Worm (Caenorhabditis elegans): Measurements from ENCODE around the gene gpa-9.

gpa-9 gene

DNA sequence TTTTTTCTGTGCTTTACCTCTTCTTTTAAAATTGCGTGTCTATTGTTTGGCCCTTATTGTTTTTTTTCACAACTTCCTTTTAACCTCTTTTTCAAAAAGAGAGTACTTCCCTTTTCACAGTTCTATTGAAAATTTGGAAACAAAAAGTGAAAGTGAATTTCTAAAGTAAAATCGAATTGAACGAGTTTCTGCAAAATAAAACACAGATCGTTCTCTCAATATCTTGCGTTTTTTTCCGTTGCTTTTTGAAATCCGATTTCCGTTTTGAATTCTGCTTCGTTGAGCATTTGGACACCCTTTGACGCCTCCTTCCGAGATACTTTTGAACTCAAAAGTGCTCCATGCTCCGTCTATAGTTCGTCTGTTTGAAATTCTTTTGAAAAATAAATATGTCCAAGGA lies 27.2 kb upstream of the gpa-9 start:
- TF ChIP-seq fkh-10 (GFP tag; optimal IDR thresholded peaks at IDR 0.05), result peak; percentile 88
- no peak for TF ChIP-seq mdl-1 (tag; optimal IDR thresholded peaks at IDR 0.05)

DNA sequence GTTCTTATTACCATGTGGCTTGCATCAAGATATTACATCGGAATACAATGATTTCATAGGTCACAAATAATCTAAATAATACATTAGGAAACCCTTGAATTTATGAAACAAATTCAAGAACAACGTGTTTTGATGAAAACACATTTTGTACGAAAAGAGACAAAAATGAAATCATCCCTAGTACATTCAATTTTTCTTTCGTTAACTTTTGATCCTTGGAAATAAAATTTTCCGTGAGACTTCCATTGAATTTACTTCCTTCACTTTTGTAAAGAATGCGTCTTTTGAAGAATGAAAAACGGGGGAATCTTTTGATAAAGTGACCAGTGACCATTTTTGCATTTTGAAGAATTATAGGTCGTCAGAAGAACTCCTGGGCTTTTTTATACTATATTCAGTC lies 24.6 kb upstream of the gpa-9 start:
- no peak for TF ChIP-seq lin-1 (GFP tag; IDR thresholded peaks at IDR 0.05)
- peak; percentile 48 for TF ChIP-seq fkh-10 (GFP tag; optimal IDR thresholded peaks at IDR 0.05)
- TF ChIP-seq T20F7.1 (GFP tag; optimal IDR thresholded peaks at IDR 0.05), result no peak
- TF ChIP-seq mep-1 (tag; optimal IDR thresholded peaks at IDR 0.05), result no peak

ce11 chrV:12670607-12671006 lies 21.5 kb upstream of the gpa-9 start, which contains the start of gene srx-116:
Gene srx-116 (plus strand): TSS chrV:12670907.
- TF ChIP-seq ceh-82 (tag; optimal IDR thresholded peaks at IDR 0.05), result no peak
- TF ChIP-seq Y5F2A.4 (GFP tag; optimal IDR thresholded peaks at IDR 0.05), result no peak
- no peak for TF ChIP-seq nhr-41 (GFP tag; IDR thresholded peaks at IDR 0.05)
- TF ChIP-seq ceh-62 (tag; optimal IDR thresholded peaks at IDR 0.05), result no peak
- no peak for TF ChIP-seq ama-1 (optimal IDR thresholded peaks at IDR 0.05)
- no peak for TF ChIP-seq tag-97 (GFP tag; IDR thresholded peaks at IDR 0.05)
- TF ChIP-seq spr-1 (tag; optimal IDR thresholded peaks at IDR 0.05), result no peak
- no peak for TF ChIP-seq pqm-1 (tag; optimal IDR thresholded peaks at IDR 0.05)
- TF ChIP-seq nhr-10 (tag; optimal IDR thresholded peaks at IDR 0.05), result no peak

DNA sequence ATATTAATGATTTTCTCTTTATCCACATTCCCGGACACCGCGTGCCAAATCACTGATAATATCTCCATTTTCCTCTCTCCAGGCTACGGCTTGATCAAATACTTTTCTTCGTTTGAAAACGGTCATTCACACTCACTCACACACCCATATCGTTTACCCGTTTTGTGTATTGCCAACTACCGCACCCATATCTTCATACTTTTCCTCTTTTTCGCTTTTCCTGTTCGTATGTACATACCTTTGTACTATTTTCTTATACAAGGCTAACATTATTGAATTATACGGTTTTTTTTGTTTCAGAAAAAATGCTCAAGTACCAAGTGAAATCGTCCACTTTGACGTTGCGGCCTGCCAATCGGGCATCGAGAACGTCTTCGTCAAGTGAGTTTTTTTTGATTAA lies 18.8 kb upstream of the gpa-9 start, which contains the start of gene W05B10.4:
Gene W05B10.4, plus strand, starts transcription at position 301 of the 400 bp plus-strand sequence.
- TF ChIP-seq T26A8.4 (GFP tag; IDR thresholded peaks at IDR 0.05) (no peak), Y105C5A.15 (GFP tag; IDR thresholded peaks at IDR 0.05) (no peak), ceh-82 (tag; optimal IDR thresholded peaks at IDR 0.05) (no peak), rbr-2 (tag; optimal IDR thresholded peaks at IDR 0.05) (no peak)

- TF ChIP-seq Y105C5A.15 (GFP tag; IDR thresholded peaks at IDR 0.05) (no peak), unc-62 (GFP tag; optimal IDR thresholded peaks at IDR 0.05 in 1 of 2) (peak in 1 of 2 experiments; percentile 28), unc-62 (tag; optimal IDR thresholded peaks at IDR 0.05) (no peak)
Measured at ce11 chrV:12667397-12667796, 18.3 kb upstream of the gpa-9 start.

- TF ChIP-seq hlh-30 (tag; optimal IDR thresholded peaks at IDR 0.05; ENCODE audit: insufficient read depth) (no peak), nhr-11 (tag; optimal IDR thresholded peaks at IDR 0.05) (no peak), sdz-12 (GFP tag; optimal IDR thresholded peaks at IDR 0.05) (no peak), tag-97 (GFP tag; IDR thresholded peaks at IDR 0.05) (no peak), nhr-42 (GFP tag; IDR thresholded peaks at IDR 0.05) (no peak)
Measured at ce11 chrV:12663386-12663785, 14.3 kb upstream of the gpa-9 start.

DNA sequence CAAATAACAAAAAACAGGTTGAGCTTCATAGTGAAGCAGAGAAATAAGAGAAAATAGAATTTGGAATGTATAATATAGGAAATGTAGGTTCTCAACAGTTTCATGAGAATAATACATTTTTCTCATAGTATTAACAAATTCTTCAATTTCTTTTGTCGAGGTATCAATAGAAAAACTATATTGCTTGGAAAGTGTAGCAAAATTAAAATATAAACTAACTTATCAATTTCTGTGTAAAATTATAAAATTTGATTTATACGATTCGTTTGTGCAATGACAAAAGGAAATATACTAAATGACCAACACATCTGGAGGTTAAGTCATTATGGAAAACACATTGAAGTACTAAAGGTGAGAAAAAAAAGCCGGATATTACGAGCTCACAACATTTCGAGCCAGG lies 12.5 kb upstream of the gpa-9 start, which contains the start of gene W05B10.3:
Gene W05B10.3, minus strand, starts transcription at position 101 of the 400 bp plus-strand sequence.
- TF ChIP-seq pqm-1 (tag; optimal IDR thresholded peaks at IDR 0.05), result no peak
- no peak for TF ChIP-seq nhr-42 (GFP tag; IDR thresholded peaks at IDR 0.05)
- TF ChIP-seq unc-62 (GFP tag; optimal IDR thresholded peaks at IDR 0.05 in 1 of 2), result peak in 1 of 2 experiments; percentile 79
- no peak for TF ChIP-seq unc-62 (tag; optimal IDR thresholded peaks at IDR 0.05)

ce11 chrV:12660280-12660818 lies 11.2 kb upstream of the gpa-9 start, which contains the start of gene his-74:
Gene his-74 (minus strand): TSS chrV:12660330.
- no peak for TF ChIP-seq ZK546.5 (tag; optimal IDR thresholded peaks at IDR 0.05)
- no peak for TF ChIP-seq ceh-82 (tag; optimal IDR thresholded peaks at IDR 0.05)
- TF ChIP-seq dmd-9 (GFP tag; IDR thresholded peaks at IDR 0.05), result no peak
- TF ChIP-seq F44E2.7 (GFP tag; IDR thresholded peaks at IDR 0.05), result no peak
- TF ChIP-seq ceh-44 (GFP tag; IDR thresholded peaks at IDR 0.05), result no peak
- TF ChIP-seq lsy-2 (tag; optimal IDR thresholded peaks at IDR 0.05), result peak in 1 of 2 experiments; percentile 40
- TF ChIP-seq lir-3 (tag; optimal IDR thresholded peaks at IDR 0.05), result no peak
- no peak for TF ChIP-seq attf-4 (tag; optimal IDR thresholded peaks at IDR 0.05)
- no peak for TF ChIP-seq snpc-4 (tag; optimal IDR thresholded peaks at IDR 0.05)
- TF ChIP-seq unc-130 (GFP tag; optimal IDR thresholded peaks at IDR 0.05), result peak; percentile 10
- TF ChIP-seq lin-13 (GFP tag; optimal IDR thresholded peaks at IDR 0.05), result no peak

Measured in whole organism, L4 larva.